Worm (Caenorhabditis elegans) whole organism, L3 larva: Measurements from ENCODE around the gene C01G10.5.
A peak's percentile ranks its signal among the peaks of the same experiment; 100 is the strongest.

ENCODE experiments used
- ZK546.5 ChIP-seq: sonication (generic microtip); optimal IDR thresholded peaks from 2 replicates; lab custom pipeline; 2017; ENCODE audit warnings: missing biosample characterization, missing genetic modification characterization
- ama-1 ChIP-seq: fragments of 150-350 bp; optimal IDR thresholded peaks from 2 replicates; lab custom pipeline; 2018
- elt-2 ChIP-seq: sonication (generic microtip); optimal IDR thresholded peaks from 2 replicates; lab custom pipeline; 2016; ENCODE audit warnings: missing genetic modification reagents, mild to moderate bottlenecking, missing genetic modification characterization, missing compliant biosample characterization
- jun-1 ChIP-seq: fragments of 150-350 bp; optimal IDR thresholded peaks from 2 replicates; lab custom pipeline; 2014; ENCODE audit warnings: missing biosample characterization, missing genetic modification reagents, missing genetic modification characterization
- lin-15B ChIP-seq: fragments of 150-350 bp; optimal IDR thresholded peaks from 2 replicates; lab custom pipeline; 2014; ENCODE audit warnings: missing biosample characterization, missing genetic modification characterization
- lin-39 ChIP-seq: fragments of 150-350 bp; optimal IDR thresholded peaks from 2 replicates; lab custom pipeline; 2018; ENCODE audit warnings: missing biosample characterization, missing genetic modification reagents, missing genetic modification characterization
- mdl-1 ChIP-seq: fragments of 150-350 bp; optimal IDR thresholded peaks from 2 replicates; lab custom pipeline; 2014; ENCODE audit warnings: missing biosample characterization, missing genetic modification characterization
- nhr-25 ChIP-seq: sonication (generic microtip); optimal IDR thresholded peaks from 2 replicates; lab custom pipeline; 2017; ENCODE audit warnings: missing biosample characterization, missing genetic modification characterization
- nhr-77 ChIP-seq: fragments of 150-350 bp; optimal IDR thresholded peaks from 2 replicates; lab custom pipeline; 2014; ENCODE audit warnings: missing biosample characterization, missing genetic modification characterization
- pqm-1 ChIP-seq: fragments of 150-350 bp; optimal IDR thresholded peaks from 2 replicates; lab custom pipeline; 2017; ENCODE audit warnings: missing biosample characterization, missing genetic modification characterization, inconsistent platforms
- tbx-2 ChIP-seq: sonication (generic microtip); optimal IDR thresholded peaks from 2 replicates; lab custom pipeline; 2016; ENCODE audit warnings: mild to moderate bottlenecking, missing genetic modification characterization, missing compliant biosample characterization
- unc-62 ChIP-seq: fragments of 150-350 bp; sonication (generic microtip); optimal IDR thresholded peaks from 4 replicates; lab custom pipeline; 2014; ENCODE audit warnings: missing biosample characterization, missing genetic modification reagents, missing genetic modification characterization
- ztf-11 ChIP-seq: fragments of 150-350 bp; optimal IDR thresholded peaks from 2 replicates; lab custom pipeline; 2014; ENCODE audit warnings: missing biosample characterization, missing genetic modification characterization
- ztf-4 ChIP-seq: fragments of 150-350 bp; optimal IDR thresholded peaks from 2 replicates; lab custom pipeline; 2014; ENCODE audit warnings: missing biosample characterization, missing genetic modification characterization

ce11 chrV:15083659-15084058, 5.7 kb downstream of the C01G10.5 start:
- TF ChIP-seq nhr-25 (tag; lab: Kevin White, UChicago), result no peak
- peak; percentile 84 for TF ChIP-seq ama-1 (lab: Kevin White, UChicago)
- no peak for TF ChIP-seq nhr-77 (tag; lab: Kevin White, UChicago)
- no peak for TF ChIP-seq lin-39
- TF ChIP-seq unc-62 (GFP tag; lab: Kevin White, UChicago), result no peak
- no peak for TF ChIP-seq tbx-2
- no peak for TF ChIP-seq ztf-4 (tag; lab: Kevin White, UChicago)
- TF ChIP-seq lin-15B (tag; lab: Kevin White, UChicago), result no peak
- TF ChIP-seq ZK546.5 (tag; lab: Kevin White, UChicago), result no peak
- TF ChIP-seq elt-2 (tag; lab: Kevin White, UChicago), result peak; percentile 15
- TF ChIP-seq jun-1 (tag; lab: Kevin White, UChicago), result no peak
- no peak for TF ChIP-seq mdl-1 (tag; lab: Kevin White, UChicago)
- no peak for TF ChIP-seq ztf-11 (tag; lab: Kevin White, UChicago)
- TF ChIP-seq pqm-1, result no peak
